Fruit fly (Drosophila melanogaster): ENCODE results near the gene Uxs.
A peak's percentile ranks its signal among the peaks of the same experiment; 100 is the strongest.

DNA sequence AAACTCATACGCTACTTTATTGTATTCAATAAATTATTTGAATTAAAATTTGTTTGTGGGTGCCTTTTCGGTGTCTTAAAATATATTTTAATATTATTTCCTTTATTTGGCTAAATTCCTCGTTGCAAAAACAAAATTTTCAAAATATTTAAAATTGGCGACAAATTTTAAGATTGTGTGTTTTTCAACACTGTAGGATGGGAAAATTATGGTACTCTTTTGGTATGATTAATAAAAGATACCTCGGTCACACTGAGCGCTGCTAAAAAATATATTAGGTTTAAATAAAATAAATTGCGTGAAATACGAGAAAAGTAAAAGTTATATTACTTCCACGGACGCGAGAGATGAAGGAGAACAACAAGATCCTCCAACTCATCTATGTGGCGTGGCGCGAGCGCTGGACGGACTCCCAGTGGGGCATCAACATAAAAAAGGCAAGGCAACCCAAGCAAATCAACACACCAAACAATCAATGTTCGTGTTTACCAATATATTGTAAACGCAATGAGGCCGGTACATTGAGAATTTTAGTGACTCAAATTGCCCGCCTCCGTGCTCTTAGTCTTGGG, 10.4 kb downstream of the Uxs start, which contains the start of gene MED24:
- no peak for TF ChIP-seq CG7928 (GFP tag; optimal IDR thresholded peaks at IDR 0.05)
- TF ChIP-seq CG7357 (GFP tag; IDR thresholded peaks at IDR 0.05), result no peak
- TF ChIP-seq BEAF-32 (GFP tag; optimal IDR thresholded peaks at IDR 0.05), result peak; percentile 17
- TF ChIP-seq repo (GFP tag; optimal IDR thresholded peaks at IDR 0.05), result no peak
- TF ChIP-seq HHEX (GFP tag; optimal IDR thresholded peaks at IDR 0.05), result no peak
- TF ChIP-seq CG8281 (tag; optimal IDR thresholded peaks at IDR 0.05), result no peak
- no peak for TF ChIP-seq CG6765 (GFP tag; optimal IDR thresholded peaks at IDR 0.05)
- no peak for TF ChIP-seq CG14441 (GFP tag; IDR thresholded peaks at IDR 0.05)
- no peak for TF ChIP-seq dan (GFP tag; IDR thresholded peaks at IDR 0.05)
- no peak for TF ChIP-seq MTF-1 (GFP tag; optimal IDR thresholded peaks at IDR 0.05; ENCODE audit: borderline replicate concordance)
- no peak for TF ChIP-seq CG10431 (GFP tag; optimal IDR thresholded peaks at IDR 0.05)

Measured in whole organism, embryonic.